Worm (Caenorhabditis elegans) whole organism, L1 larva: ENCODE results near the gene C17C3.1.
A peak's percentile ranks its signal among the peaks of the same experiment; 100 is the strongest.

Experiments used
- C16A3.4 ChIP-seq: fragments of 150-350 bp; optimal IDR thresholded peaks from 2 replicates; lab custom pipeline; 2014; ENCODE audit warnings: missing biosample characterization, missing genetic modification characterization
- Y116A8C.19 ChIP-seq: sonication (generic microtip); optimal IDR thresholded peaks from 2 replicates; lab custom pipeline; 2016; ENCODE audit warnings: missing compliant biosample characterization, missing genetic modification characterization, borderline replicate concordance
- aly-2 ChIP-seq: fragments of 150-350 bp; optimal IDR thresholded peaks from 2 replicates; lab custom pipeline; 2014; ENCODE audit warnings: missing biosample characterization, missing genetic modification characterization
- blmp-1 ChIP-seq: fragments of 150-350 bp; optimal IDR thresholded peaks from 2 replicates; lab custom pipeline; 2014; ENCODE audit warnings: missing biosample characterization, missing genetic modification characterization
- ceh-82 ChIP-seq, 3 experiments: fragments of 150-350 bp in 1 of 3; sonication (generic microtip) in 2 of 3; optimal IDR thresholded peaks; 2 replicates each; lab custom pipeline; 2014 to 2017; ENCODE audit warnings: missing biosample characterization in 3 of 3, missing genetic modification characterization in 3 of 3
- ceh-88 ChIP-seq: fragments of 200-800 bp; sonication (Bioruptor generic); IDR thresholded peaks from 2 replicates; pipeline ENCODE4 v1.3.6; 2022; ENCODE audit warnings: missing genetic modification characterization, missing compliant biosample characterization
- ceh-90 ChIP-seq: sonication (generic microtip); optimal IDR thresholded peaks from 2 replicates; lab custom pipeline; 2016; ENCODE audit warnings: missing genetic modification characterization, missing compliant biosample characterization
- dsc-1 ChIP-seq: sonication (generic microtip); optimal IDR thresholded peaks from 2 replicates; lab custom pipeline; 2016; ENCODE audit warnings: mild to moderate bottlenecking, missing genetic modification characterization, missing compliant biosample characterization
- efl-1 ChIP-seq, 4 experiments: fragments of 150-350 bp; optimal IDR thresholded peaks in 3 of 4; peaks in 1 of 4; 1 replicate in 1 of 4; 2 replicates in 3 of 4; lab custom pipeline; 2014; ENCODE audit warnings: missing biosample characterization in 2 of 4, missing genetic modification characterization in 2 of 4, missing genetic modification reagents in 2 of 4
- efl-3 ChIP-seq: fragments of 200-800 bp; sonication (Bioruptor generic); optimal IDR thresholded peaks from 2 replicates; lab custom pipeline; 2018; ENCODE audit warnings: mild to moderate bottlenecking, missing genetic modification characterization, missing compliant biosample characterization
- elt-2 ChIP-seq: sonication (generic microtip); optimal IDR thresholded peaks from 2 replicates; lab custom pipeline; 2016; ENCODE audit warnings: missing genetic modification characterization, mild to moderate bottlenecking, inconsistent platforms, missing compliant biosample characterization, missing genetic modification reagents
- ets-5 ChIP-seq: fragments of 200-800 bp; sonication (Bioruptor generic); IDR thresholded peaks from 2 replicates; pipeline ENCODE4 v1.3.6; 2022; ENCODE audit warnings: missing genetic modification characterization, missing compliant biosample characterization
- fkh-8 ChIP-seq: sonication (generic microtip); optimal IDR thresholded peaks from 2 replicates; lab custom pipeline; 2016; ENCODE audit warnings: mild to moderate bottlenecking, missing genetic modification characterization, missing compliant biosample characterization
- grh-1 ChIP-seq: fragments of 200-800 bp; sonication (Bioruptor generic); IDR thresholded peaks from 2 replicates; pipeline ENCODE4 v1.3.6; 2022; ENCODE audit warnings: missing genetic modification reagents, missing genetic modification characterization, missing compliant biosample characterization
- hpl-2 ChIP-seq: fragments of 150-350 bp; optimal IDR thresholded peaks from 2 replicates; lab custom pipeline; 2014; ENCODE audit warnings: missing biosample characterization, missing genetic modification reagents, missing genetic modification characterization
- irx-1 ChIP-seq: sonication (generic microtip); optimal IDR thresholded peaks from 2 replicates; lab custom pipeline; 2016; ENCODE audit warnings: missing genetic modification characterization, missing compliant biosample characterization
- lin-13 ChIP-seq: fragments of 150-350 bp; optimal IDR thresholded peaks from 2 replicates; lab custom pipeline; 2014; ENCODE audit warnings: missing biosample characterization, missing genetic modification reagents, missing genetic modification characterization
- lin-15B ChIP-seq: fragments of 150-350 bp; sonication (generic microtip); optimal IDR thresholded peaks from 3 replicates; lab custom pipeline; 2014; ENCODE audit warnings: missing biosample characterization, missing genetic modification characterization
- lin-35 ChIP-seq, 2 experiments: fragments of 150-350 bp; optimal IDR thresholded peaks; 2 replicates each; lab custom pipeline; 2014; ENCODE audit warnings: missing biosample characterization in 2 of 2, missing genetic modification characterization in 2 of 2, missing genetic modification reagents in 2 of 2
- lir-3 ChIP-seq: sonication (generic microtip); optimal IDR thresholded peaks from 2 replicates; lab custom pipeline; 2016; ENCODE audit warnings: mild to moderate bottlenecking, missing genetic modification characterization, moderate library complexity, missing compliant biosample characterization; ENCODE audit not compliant: poor library complexity
- mab-9 ChIP-seq: fragments of 200-800 bp; sonication (Bioruptor generic); IDR thresholded peaks from 2 replicates; pipeline ENCODE4 v1.3.6; 2022; ENCODE audit warnings: missing genetic modification reagents, missing genetic modification characterization, missing compliant biosample characterization
- mdl-1 ChIP-seq, 2 experiments: fragments of 150-350 bp; optimal IDR thresholded peaks; 2 replicates each; lab custom pipeline; 2014 to 2017; ENCODE audit warnings: missing biosample characterization in 2 of 2, missing genetic modification characterization in 2 of 2, inconsistent platforms in 1 of 2
- nhr-20 ChIP-seq: sonication (generic microtip); optimal IDR thresholded peaks from 2 replicates; lab custom pipeline; 2016; ENCODE audit warnings: mild to moderate bottlenecking, missing genetic modification characterization, missing compliant biosample characterization
- nhr-237 ChIP-seq: fragments of 150-350 bp; optimal IDR thresholded peaks from 2 replicates; lab custom pipeline; 2014; ENCODE audit warnings: missing biosample characterization, missing genetic modification characterization
- nhr-71 ChIP-seq: sonication (generic microtip); optimal IDR thresholded peaks from 2 replicates; lab custom pipeline; 2016; ENCODE audit warnings: mild to moderate bottlenecking, missing genetic modification characterization, moderate library complexity, missing compliant biosample characterization
- nhr-76 ChIP-seq: sonication (generic microtip); optimal IDR thresholded peaks from 2 replicates; lab custom pipeline; 2017; ENCODE audit warnings: missing biosample characterization, missing genetic modification characterization
- nhr-90 ChIP-seq: sonication (generic microtip); optimal IDR thresholded peaks from 2 replicates; lab custom pipeline; 2016; ENCODE audit warnings: mild to moderate bottlenecking, missing genetic modification characterization, missing compliant biosample characterization; ENCODE audit not compliant: poor library complexity
- pag-3 ChIP-seq: sonication (generic microtip); optimal IDR thresholded peaks from 2 replicates; lab custom pipeline; 2017; ENCODE audit warnings: missing genetic modification characterization, mild to moderate bottlenecking, missing compliant biosample characterization, antibody characterized with exemption, borderline replicate concordance; ENCODE audit not compliant: insufficient read depth
- pax-3 ChIP-seq: fragments of 200-800 bp; sonication (Bioruptor generic); optimal IDR thresholded peaks from 2 replicates; lab custom pipeline; 2018; ENCODE audit warnings: mild to moderate bottlenecking, missing genetic modification characterization, moderate library complexity, missing compliant biosample characterization
- pqm-1 ChIP-seq: sonication (generic microtip); optimal IDR thresholded peaks from 3 replicates; lab custom pipeline; 2017; ENCODE audit warnings: missing biosample characterization, missing genetic modification characterization
- rnt-1 ChIP-seq: sonication (generic microtip); optimal IDR thresholded peaks from 2 replicates; lab custom pipeline; 2016; ENCODE audit warnings: mild to moderate bottlenecking, missing genetic modification characterization, moderate library complexity, missing compliant biosample characterization
- snu-23 ChIP-seq: sonication (generic microtip); optimal IDR thresholded peaks from 2 replicates; lab custom pipeline; 2016; ENCODE audit warnings: missing genetic modification characterization, missing compliant biosample characterization
- sptf-1 ChIP-seq: fragments of 150-350 bp; optimal IDR thresholded peaks from 2 replicates; lab custom pipeline; 2014; ENCODE audit warnings: missing biosample characterization, missing genetic modification characterization
- swsn-7 ChIP-seq: sonication (generic microtip); optimal IDR thresholded peaks from 2 replicates; lab custom pipeline; 2016; ENCODE audit warnings: missing genetic modification characterization, missing compliant biosample characterization
- tbx-2 ChIP-seq: sonication (generic microtip); optimal IDR thresholded peaks from 2 replicates; lab custom pipeline; 2016; ENCODE audit warnings: missing genetic modification characterization, missing compliant biosample characterization
- unc-130 ChIP-seq: fragments of 150-350 bp; optimal IDR thresholded peaks from 2 replicates; lab custom pipeline; 2017; ENCODE audit warnings: missing biosample characterization, missing genetic modification characterization, inconsistent platforms
- unc-98 ChIP-seq: fragments of 200-800 bp; sonication (Bioruptor generic); IDR thresholded peaks from 2 replicates; pipeline ENCODE4 v1.3.6; 2022; ENCODE audit warnings: missing genetic modification characterization, missing compliant biosample characterization
- vab-15 ChIP-seq: sonication (generic microtip); optimal IDR thresholded peaks from 2 replicates; lab custom pipeline; 2017; ENCODE audit warnings: missing genotype, mild to moderate bottlenecking, missing genetic modification characterization, missing compliant biosample characterization
- zip-4 ChIP-seq: fragments of 200-800 bp; sonication (Bioruptor generic); optimal IDR thresholded peaks from 2 replicates; lab custom pipeline; 2018; ENCODE audit warnings: mild to moderate bottlenecking, missing genetic modification characterization, moderate library complexity, missing compliant biosample characterization

The C17C3.1 gene

ce11 chrII:5554317-5554716, 16.1 kb upstream of the C17C3.1 start, which contains the start of gene ins-12:
TSS of gene ins-12 (plus strand) at chrII:5554617.
- no peak for TF ChIP-seq lin-35 (GFP tag; optimal IDR thresholded peaks at IDR 0.05; lab: Kevin White, UChicago)
- no peak for TF ChIP-seq lin-13
- TF ChIP-seq hpl-2 (GFP tag; lab: Kevin White, UChicago), result no peak
- TF ChIP-seq nhr-90 (tag; lab: Kevin White, UChicago), result no peak
- TF ChIP-seq ets-5, result no peak
- TF ChIP-seq tbx-2, result no peak
- TF ChIP-seq zip-4, result no peak
- TF ChIP-seq, all 84 proteins: peak for 0

- TF ChIP-seq dsc-1 (tag; lab: Kevin White, UChicago), result no peak
- no peak for TF ChIP-seq swsn-7 (tag; lab: Kevin White, UChicago)
- no peak for TF ChIP-seq ceh-82 (tag; optimal IDR thresholded peaks at IDR 0.05; lab: Kevin White, UChicago)
These were observed 15.6 kb upstream of the C17C3.1 start for ce11 chrII:5554788-5555187.

- TF ChIP-seq efl-1 (optimal IDR thresholded peaks at IDR 0.05; lab: Kevin White, UChicago) (no peak), efl-1 (GFP tag; optimal IDR thresholded peaks at IDR 0.05 in 1 of 2; lab: Kevin White, UChicago) (peak in 1 of 2 experiments; percentile 76), nhr-90 (tag; lab: Kevin White, UChicago) (no peak), elt-2 (peak; percentile 66), aly-2 (tag; lab: Kevin White, UChicago) (no peak)
These were observed 14.8 kb upstream of the C17C3.1 start for ce11 chrII:5555522-5555921.

- TF ChIP-seq nhr-76 (tag; lab: Kevin White, UChicago) (no peak), pqm-1 (tag; lab: Kevin White, UChicago) (no peak), hpl-2 (GFP tag; lab: Kevin White, UChicago) (no peak), efl-3 (GFP tag; lab: Kevin White, UChicago) (no peak), ceh-90 (tag; lab: Kevin White, UChicago) (no peak), ceh-88 (GFP tag; lab: Robert Waterston, UW) (no peak)
These were observed 13.9 kb upstream of the C17C3.1 start, which contains the start of gene ins-11 for ce11 chrII:5556431-5556830. TSS of gene ins-11 (plus strand) at chrII:5556731.

ce11 chrII:5557134-5557533, 13.2 kb upstream of the C17C3.1 start:
- TF ChIP-seq lin-13, result no peak
- no peak for TF ChIP-seq vab-15 (tag; lab: Kevin White, UChicago)
- no peak for TF ChIP-seq zip-4
- no peak for TF ChIP-seq pqm-1 (tag; lab: Kevin White, UChicago)
- TF ChIP-seq nhr-237 (tag; lab: Kevin White, UChicago), result no peak
- TF ChIP-seq pax-3 (tag; lab: Kevin White, UChicago), result no peak
- peak; percentile 21 for TF ChIP-seq nhr-20
- TF ChIP-seq grh-1, result no peak
- no peak for TF ChIP-seq rnt-1
- TF ChIP-seq fkh-8, result no peak
- no peak for TF ChIP-seq snu-23 (GFP tag; lab: Kevin White, UChicago)
- TF ChIP-seq aly-2 (tag; lab: Kevin White, UChicago), result no peak
- TF ChIP-seq efl-1 (optimal IDR thresholded peaks at IDR 0.05; lab: Kevin White, UChicago), result no peak
- no peak for TF ChIP-seq efl-1 (GFP tag; optimal IDR thresholded peaks at IDR 0.05 in 1 of 2; lab: Kevin White, UChicago)
- peak; percentile 59 for TF ChIP-seq nhr-71 (tag; lab: Kevin White, UChicago)
- peak in 1 of 2 experiments; percentile 22 for TF ChIP-seq mdl-1 (tag; optimal IDR thresholded peaks at IDR 0.05; lab: Kevin White, UChicago)
- TF ChIP-seq lin-15B (tag; lab: Kevin White, UChicago), result no peak
- no peak for TF ChIP-seq irx-1 (tag; lab: Kevin White, UChicago)
- no peak for TF ChIP-seq mab-9 (GFP tag; lab: Robert Waterston, UW)
- no peak for TF ChIP-seq blmp-1 (tag; lab: Kevin White, UChicago)
- TF ChIP-seq elt-2, result peak; percentile 99
- TF ChIP-seq lin-35 (GFP tag; optimal IDR thresholded peaks at IDR 0.05; lab: Kevin White, UChicago), result peak in 1 of 2 experiments; percentile 57
- no peak for TF ChIP-seq sptf-1 (tag; lab: Kevin White, UChicago)
- TF ChIP-seq ets-5, result no peak
- no peak for TF ChIP-seq unc-130
- no peak for TF ChIP-seq efl-3 (GFP tag; lab: Kevin White, UChicago)
- TF ChIP-seq C16A3.4 (tag; lab: Kevin White, UChicago), result no peak
- no peak for TF ChIP-seq unc-98 (GFP tag; lab: Robert Waterston, UW)
- no peak for TF ChIP-seq Y116A8C.19 (tag; lab: Kevin White, UChicago)
- TF ChIP-seq lir-3 (tag; lab: Kevin White, UChicago), result no peak
- TF ChIP-seq ceh-88 (GFP tag; lab: Robert Waterston, UW), result no peak
- no peak for TF ChIP-seq pag-3 (tag; lab: Kevin White, UChicago)
- TF ChIP-seq tbx-2, result no peak
